Worm (Caenorhabditis elegans) whole organism, L4/young adult: ENCODE measurements around the gene rbm-25.

Experiments
- dao-5 ChIP-seq: sonication (generic microtip); optimal IDR thresholded peaks from 2 replicates; lab custom pipeline; 2016; ENCODE audit warnings: missing genotype, missing genetic modification characterization, moderate library complexity, missing compliant biosample characterization
- him-1 ChIP-seq: sonication (generic microtip); optimal IDR thresholded peaks from 2 replicates; lab custom pipeline; 2016; ENCODE audit warnings: missing genotype, missing genetic modification reagents, missing genetic modification characterization, missing compliant biosample characterization

DNA sequence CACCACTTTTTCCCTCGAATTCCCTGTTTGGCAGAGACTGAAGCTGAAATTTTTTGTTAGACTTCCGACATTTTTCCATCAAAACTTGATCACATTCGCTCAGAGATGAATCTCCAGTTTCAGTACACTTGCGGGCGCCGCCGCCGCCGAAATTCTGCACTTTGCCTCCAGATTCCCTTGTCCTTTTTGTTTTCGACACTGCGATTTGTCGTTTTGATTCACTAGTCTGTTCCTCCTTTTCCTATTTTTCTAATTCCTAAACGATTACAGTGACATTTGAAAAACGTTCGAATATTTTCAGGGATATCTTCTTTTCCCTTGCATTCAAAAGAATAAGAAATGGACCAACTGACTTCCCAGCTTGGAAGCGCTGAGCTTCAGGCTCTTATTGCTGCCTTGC lies 42.7 kb downstream of the rbm-25 start, which contains the start of gene F45D3.2:
- TF ChIP-seq dao-5, result no peak
- TF ChIP-seq him-1, result no peak
